Worm (Caenorhabditis elegans) whole organism, midembryonic: ENCODE measurements around the gene ZK757.1.

Experiments used
- T22C8.4 ChIP-seq: fragments of 200-800 bp; sonication (Bioruptor generic); IDR thresholded peaks from 2 replicates; pipeline ENCODE4 v1.3.6; 2022; ENCODE audit warnings: missing genetic modification characterization, missing compliant biosample characterization
- cog-1 ChIP-seq: sonication (generic microtip); optimal IDR thresholded peaks from 2 replicates; lab custom pipeline; 2016; ENCODE audit warnings: missing genetic modification characterization, missing compliant biosample characterization
- flt-1 ChIP-seq: fragments of 200-800 bp; sonication (Bioruptor generic); IDR thresholded peaks from 2 replicates; pipeline ENCODE4 v1.3.6; 2022; ENCODE audit warnings: missing genetic modification characterization, missing compliant biosample characterization
- klf-2 ChIP-seq: fragments of 200-800 bp; sonication (Bioruptor generic); conservative IDR thresholded peaks from 2 replicates; pipeline ENCODE4 v1.3.6; 2022; ENCODE audit warnings: missing genetic modification reagents, missing genetic modification characterization, missing compliant biosample characterization
- med-1 ChIP-seq: sonication (generic microtip); optimal IDR thresholded peaks from 2 replicates; lab custom pipeline; 2017; ENCODE audit warnings: missing genetic modification characterization, mild to moderate bottlenecking, missing compliant biosample characterization, antibody characterized with exemption, missing genetic modification reagents; ENCODE audit not compliant: insufficient read depth
- ref-1 ChIP-seq: fragments of 200-800 bp; sonication (Bioruptor generic); conservative IDR thresholded peaks from 2 replicates; pipeline ENCODE4 v1.3.6; 2022; ENCODE audit warnings: missing genetic modification reagents, missing genetic modification characterization, missing compliant biosample characterization
- tab-1 ChIP-seq: fragments of 200-800 bp; sonication (Bioruptor generic); IDR thresholded peaks from 2 replicates; pipeline ENCODE4 v1.3.6; 2022; ENCODE audit warnings: missing genetic modification characterization, missing compliant biosample characterization
- ztf-23 ChIP-seq: fragments of 200-800 bp; sonication (Bioruptor generic); IDR thresholded peaks from 2 replicates; pipeline ENCODE4 v1.3.6; 2022; ENCODE audit warnings: missing genetic modification reagents, missing genetic modification characterization, missing compliant biosample characterization
- ztf-29 ChIP-seq: fragments of 200-800 bp; sonication (Bioruptor generic); IDR thresholded peaks from 2 replicates; pipeline ENCODE4 v1.3.6; 2022; ENCODE audit warnings: missing genetic modification reagents, missing genetic modification characterization, missing compliant biosample characterization

Gene ZK757.1

ce11 chrIII:9850877-9851276 lies 20.1 kb downstream of the ZK757.1 start:
- TF ChIP-seq ztf-29 (no peak), T22C8.4 (no peak), med-1 (GFP tag; lab: Kevin White, UChicago) (no peak), flt-1 (GFP tag; lab: Robert Waterston, UW) (no peak), ref-1 (GFP tag; lab: Robert Waterston, UW) (no peak), cog-1 (tag; lab: Kevin White, UChicago) (no peak), klf-2 (GFP tag; lab: Robert Waterston, UW) (no peak), tab-1 (no peak), ztf-23 (GFP tag; lab: Robert Waterston, UW) (no peak)

DNA sequence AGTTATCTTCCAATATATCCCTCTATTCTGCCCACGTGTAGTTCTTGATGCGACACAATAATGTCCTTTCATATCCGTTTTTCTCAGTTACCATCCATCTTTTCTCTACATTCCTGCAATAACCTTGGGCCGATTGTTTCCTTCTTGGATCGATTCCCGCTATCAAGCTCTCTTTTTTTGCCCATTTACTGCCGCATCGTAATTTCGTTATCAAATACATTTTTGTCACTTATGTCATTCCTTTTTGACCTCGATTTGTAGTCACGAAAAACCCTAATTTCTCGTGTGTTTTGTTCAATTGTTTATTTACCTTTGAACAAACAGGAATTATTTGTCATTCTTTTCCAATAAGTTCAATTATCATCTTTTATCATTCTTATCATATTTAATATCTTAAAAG lies 21.0 kb downstream of the ZK757.1 start:
- TF ChIP-seq ref-1 (GFP tag; lab: Robert Waterston, UW) (no peak), klf-2 (GFP tag; lab: Robert Waterston, UW) (no peak), cog-1 (tag; lab: Kevin White, UChicago) (no peak), med-1 (GFP tag; lab: Kevin White, UChicago) (no peak), T22C8.4 (no peak), tab-1 (no peak), ztf-29 (no peak), ztf-23 (GFP tag; lab: Robert Waterston, UW) (no peak), flt-1 (GFP tag; lab: Robert Waterston, UW) (no peak)

ce11 chrIII:9849111-9849510 lies 21.8 kb downstream of the ZK757.1 start:
- TF ChIP-seq ztf-29: peak; percentile 65
- TF ChIP-seq ztf-23 (GFP tag; lab: Robert Waterston, UW): peak; percentile 68
- TF ChIP-seq ref-1 (GFP tag; lab: Robert Waterston, UW): peak; percentile 62
- TF ChIP-seq T22C8.4: peak; percentile 60
- peak; percentile 88 for TF ChIP-seq flt-1 (GFP tag; lab: Robert Waterston, UW)
- TF ChIP-seq klf-2 (GFP tag; lab: Robert Waterston, UW): peak; percentile 76
- TF ChIP-seq tab-1: peak; percentile 84

DNA sequence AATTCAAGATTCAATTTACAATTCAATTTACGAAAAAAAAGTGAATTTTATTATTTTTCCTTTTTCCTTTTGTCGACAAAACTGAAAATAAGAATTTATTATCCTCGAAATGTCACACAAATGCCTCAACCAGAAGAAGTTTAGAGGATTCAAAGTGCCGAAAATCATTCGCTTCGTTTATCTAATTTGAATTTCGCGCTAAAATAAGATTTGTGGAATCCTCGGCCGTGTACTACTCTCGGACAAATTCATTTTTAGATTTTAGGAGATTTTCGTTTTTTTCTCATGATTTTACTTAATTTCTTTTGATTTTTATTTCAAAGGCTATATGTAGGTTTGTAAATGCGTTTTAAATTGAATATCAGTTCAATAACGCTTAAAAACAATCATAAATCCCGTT lies 22.3 kb downstream of the ZK757.1 start:
- TF ChIP-seq ref-1 (GFP tag; lab: Robert Waterston, UW) (no peak), flt-1 (GFP tag; lab: Robert Waterston, UW) (no peak), klf-2 (GFP tag; lab: Robert Waterston, UW) (no peak), ztf-29 (no peak), cog-1 (tag; lab: Kevin White, UChicago) (no peak), med-1 (GFP tag; lab: Kevin White, UChicago) (no peak), ztf-23 (GFP tag; lab: Robert Waterston, UW) (no peak), T22C8.4 (no peak)

- TF ChIP-seq cog-1 (tag; lab: Kevin White, UChicago): no peak
- no peak for TF ChIP-seq ztf-29
- no peak for TF ChIP-seq ztf-23 (GFP tag; lab: Robert Waterston, UW)
- no peak for TF ChIP-seq ref-1 (GFP tag; lab: Robert Waterston, UW)
These were observed 22.8 kb downstream of the ZK757.1 start, which contains the start of gene mrpl-36 for ce11 chrIII:9848083-9848482. Gene mrpl-36 (minus strand): TSS chrIII:9848116.

- TF ChIP-seq flt-1 (GFP tag; lab: Robert Waterston, UW) (no peak), T22C8.4 (no peak), ztf-29 (no peak), ref-1 (GFP tag; lab: Robert Waterston, UW) (no peak)
These were observed 24.8 kb downstream of the ZK757.1 start, which contains the start of gene K11H3.2 for ce11 chrIII:9846093-9846492. Gene K11H3.2 (plus strand): TSS chrIII:9846393.

DNA sequence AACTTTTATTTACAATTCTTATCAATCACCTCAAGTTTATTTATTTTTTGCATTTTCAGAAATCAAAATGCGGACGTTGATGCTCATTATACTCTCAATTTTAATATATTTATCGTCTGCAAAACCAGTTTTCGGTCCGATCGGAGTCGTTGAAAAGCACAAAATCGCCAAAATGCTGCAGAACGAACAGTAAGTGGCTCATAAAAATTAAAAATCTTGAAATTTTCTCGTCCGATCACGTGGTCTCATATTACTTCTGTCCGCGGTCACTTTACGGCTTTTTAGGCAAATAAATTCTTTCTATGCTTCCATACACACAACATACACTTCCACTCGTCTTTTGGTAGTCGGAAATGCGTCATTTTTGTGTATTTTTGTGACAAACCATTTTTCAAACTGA lies 27.2 kb downstream of the ZK757.1 start, which contains the start of gene K11H3.5:
Gene K11H3.5, plus strand, starts transcription at position 54 of the 400 bp plus-strand sequence.
- TF ChIP-seq klf-2 (GFP tag; lab: Robert Waterston, UW): no peak

DNA sequence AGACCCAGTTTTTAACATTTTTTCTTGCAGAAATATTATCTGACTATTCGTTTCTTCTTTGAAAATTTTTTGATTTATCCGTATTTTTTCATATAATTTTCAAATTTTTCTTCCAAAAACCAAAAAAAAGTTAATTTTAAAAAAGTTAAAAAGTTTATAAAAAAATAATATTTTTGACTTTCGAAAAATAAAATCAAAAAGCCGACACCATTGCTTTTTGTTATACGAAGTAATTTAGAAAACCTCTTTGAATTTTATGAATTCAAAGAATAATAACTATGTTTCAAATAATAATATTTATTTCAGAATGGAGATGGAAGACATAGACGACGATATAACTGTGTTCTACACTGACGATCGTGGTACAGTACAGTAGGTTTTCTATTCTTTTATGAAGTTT lies 36.0 kb downstream of the ZK757.1 start, which contains the start of gene K11H3.8:
Gene K11H3.8, plus strand, starts transcription at position 301 of the 400 bp plus-strand sequence.
- TF ChIP-seq ref-1 (GFP tag; lab: Robert Waterston, UW) (no peak), med-1 (GFP tag; lab: Kevin White, UChicago) (no peak), cog-1 (tag; lab: Kevin White, UChicago) (no peak), tab-1 (no peak), ztf-29 (no peak), ztf-23 (GFP tag; lab: Robert Waterston, UW) (no peak), T22C8.4 (no peak), klf-2 (GFP tag; lab: Robert Waterston, UW) (no peak), flt-1 (GFP tag; lab: Robert Waterston, UW) (no peak)

ce11 chrIII:9832569-9832968 lies 38.4 kb downstream of the ZK757.1 start:
- TF ChIP-seq med-1 (GFP tag; lab: Kevin White, UChicago): no peak
- TF ChIP-seq tab-1: no peak
- no peak for TF ChIP-seq ztf-23 (GFP tag; lab: Robert Waterston, UW)
- TF ChIP-seq cog-1 (tag; lab: Kevin White, UChicago): no peak
- no peak for TF ChIP-seq klf-2 (GFP tag; lab: Robert Waterston, UW)
- TF ChIP-seq T22C8.4: no peak
- TF ChIP-seq flt-1 (GFP tag; lab: Robert Waterston, UW): no peak
- no peak for TF ChIP-seq ztf-29
- TF ChIP-seq ref-1 (GFP tag; lab: Robert Waterston, UW): no peak

- no peak for TF ChIP-seq ref-1 (GFP tag; lab: Robert Waterston, UW)
These were observed 40.4 kb downstream of the ZK757.1 start, which contains the start of gene ZK632.12 for ce11 chrIII:9830502-9830901. Gene ZK632.12 (plus strand): TSS chrIII:9830802.
